Worm (Caenorhabditis elegans): ENCODE measurements around the gene nspg-7.1.

nspg-7.1 gene

DNA sequence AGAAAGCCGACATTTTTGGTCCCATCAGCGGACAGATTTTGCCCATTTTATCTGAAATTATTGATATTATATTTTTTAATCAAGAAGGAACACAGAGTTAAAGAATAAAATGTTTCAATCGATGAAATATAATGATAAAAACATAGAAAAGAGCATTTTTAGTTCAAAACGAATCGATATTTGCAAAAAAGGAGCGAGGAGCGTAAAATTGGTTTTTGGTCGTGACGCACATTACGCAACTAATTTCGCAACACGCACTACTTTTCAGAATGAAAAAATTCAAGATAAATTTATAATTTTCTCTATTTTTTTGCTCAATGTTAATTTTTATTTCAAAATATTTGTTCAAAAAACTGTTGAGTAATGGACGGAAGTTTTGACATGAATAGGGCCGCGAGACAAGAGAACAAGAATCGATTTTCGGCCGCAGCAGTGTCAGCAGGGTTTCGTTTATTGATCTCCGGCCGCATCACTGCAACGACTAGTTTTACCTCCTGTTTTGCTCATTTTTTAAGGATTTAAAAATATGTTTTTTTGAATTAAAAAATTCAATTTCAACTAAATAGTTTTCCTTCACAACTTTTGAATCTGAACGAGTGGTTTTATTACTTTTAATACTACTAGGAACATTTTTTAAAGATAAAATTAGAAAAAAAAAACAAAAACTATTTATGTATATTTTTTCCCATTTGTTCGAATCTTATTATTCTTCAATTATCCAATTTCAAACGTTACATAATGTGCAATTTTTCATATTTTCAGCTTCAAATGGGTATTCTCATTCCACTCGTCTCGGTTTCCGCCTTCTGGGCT is 9.4 kb downstream of the nspg-7.1 start, which contains the start of the genes F49C12.12 and vha-17 (continued):
- TF ChIP-seq elt-1 (tag; optimal IDR thresholded peaks at IDR 0.05) (no peak), ama-1 (optimal IDR thresholded peaks at IDR 0.05) (no peak), elt-2 (tag; optimal IDR thresholded peaks at IDR 0.05) (peak; percentile 43), nhr-23 (tag; optimal IDR thresholded peaks at IDR 0.05) (peak; percentile 9), snpc-4 (tag; optimal IDR thresholded peaks at IDR 0.05) (peak; percentile 29), ceh-9 (tag; optimal IDR thresholded peaks at IDR 0.05) (no peak), daf-12 (tag; optimal IDR thresholded peaks at IDR 0.05) (no peak), nhr-237 (tag; optimal IDR thresholded peaks at IDR 0.05) (no peak), fos-1 (tag; optimal IDR thresholded peaks at IDR 0.05) (no peak), nhr-12 (tag; optimal IDR thresholded peaks at IDR 0.05) (no peak), tbx-2 (tag; optimal IDR thresholded peaks at IDR 0.05) (no peak), elt-3 (tag; optimal IDR thresholded peaks at IDR 0.05) (no peak), jun-1 (tag; optimal IDR thresholded peaks at IDR 0.05) (peak; percentile 1), mml-1 (tag; optimal IDR thresholded peaks at IDR 0.05) (no peak), mdl-1 (tag; optimal IDR thresholded peaks at IDR 0.05) (no peak), unc-39 (tag; optimal IDR thresholded peaks at IDR 0.05) (no peak), nhr-43 (tag; optimal IDR thresholded peaks at IDR 0.05; ENCODE audit: poor library complexity, severe bottlenecking) (no peak), nhr-28 (tag; optimal IDR thresholded peaks at IDR 0.05) (no peak), ztf-11 (tag; optimal IDR thresholded peaks at IDR 0.05) (no peak), nfya-1 (tag; optimal IDR thresholded peaks at IDR 0.05; ENCODE audit: insufficient read depth) (peak; percentile 54), zag-1 (tag; optimal IDR thresholded peaks at IDR 0.05) (no peak)

DNA sequence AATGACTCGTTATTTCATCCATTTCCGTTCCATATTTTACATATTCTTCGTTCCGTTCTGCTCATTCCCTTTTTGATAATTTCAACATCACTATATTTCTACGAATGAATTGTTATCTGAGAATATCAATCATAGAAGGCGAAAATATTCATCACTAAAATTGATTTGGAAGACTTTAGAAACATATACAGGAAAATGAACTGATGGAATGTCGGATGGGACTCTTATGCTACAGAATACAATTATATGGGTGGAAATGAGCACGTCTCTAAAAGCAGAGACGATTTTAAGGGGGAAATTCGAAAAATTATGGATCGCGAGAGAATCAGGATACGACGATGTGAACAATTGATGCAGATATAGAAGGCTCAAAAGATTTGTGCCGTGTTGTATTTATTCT is 10.6 kb downstream of the nspg-7.1 start:
- no peak for TF ChIP-seq nhr-76 (tag; optimal IDR thresholded peaks at IDR 0.05)

DNA sequence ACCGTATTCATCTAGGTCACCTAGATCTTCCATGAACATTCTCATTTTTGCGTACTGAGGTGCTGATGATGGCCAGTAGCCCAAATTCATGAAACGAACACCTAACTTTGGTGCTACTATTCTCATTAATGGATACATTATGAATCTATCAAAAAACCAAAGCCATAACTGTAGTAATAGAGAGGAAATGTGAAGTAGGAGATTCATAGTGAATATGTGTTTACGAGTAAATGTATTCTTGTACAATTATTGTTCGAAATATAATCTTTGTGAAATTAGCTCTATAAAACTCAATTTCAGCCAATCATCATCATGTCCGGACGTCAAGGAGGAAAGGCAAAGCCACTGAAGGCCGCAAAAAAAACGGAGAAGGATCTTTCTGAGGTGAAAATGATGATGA is 11.6 kb downstream of the nspg-7.1 start, which contains the start of the genes F49C12.11 and nemt-1:
Gene F49C12.11 (plus strand): TSS at position 301 of the 400 bp plus-strand sequence.
Gene nemt-1 (minus strand): TSS at position 360 of the 400 bp plus-strand sequence.
- TF ChIP-seq daf-12 (tag; optimal IDR thresholded peaks at IDR 0.05) (no peak), nhr-28 (tag; optimal IDR thresholded peaks at IDR 0.05) (no peak), nhr-12 (tag; optimal IDR thresholded peaks at IDR 0.05) (no peak), unc-39 (tag; optimal IDR thresholded peaks at IDR 0.05) (no peak), egl-5 (tag; optimal IDR thresholded peaks at IDR 0.05) (no peak), lin-15B (tag; optimal IDR thresholded peaks at IDR 0.05) (no peak), nhr-23 (tag; optimal IDR thresholded peaks at IDR 0.05) (no peak), skn-1 (tag; optimal IDR thresholded peaks at IDR 0.05) (no peak), mml-1 (tag; optimal IDR thresholded peaks at IDR 0.05) (no peak), ceh-9 (tag; optimal IDR thresholded peaks at IDR 0.05) (no peak), unc-62 (GFP tag; optimal IDR thresholded peaks at IDR 0.05) (no peak), egl-27 (tag; optimal IDR thresholded peaks at IDR 0.05) (no peak), R02D3.7 (tag; optimal IDR thresholded peaks at IDR 0.05) (no peak), aly-2 (tag; optimal IDR thresholded peaks at IDR 0.05) (no peak)

DNA sequence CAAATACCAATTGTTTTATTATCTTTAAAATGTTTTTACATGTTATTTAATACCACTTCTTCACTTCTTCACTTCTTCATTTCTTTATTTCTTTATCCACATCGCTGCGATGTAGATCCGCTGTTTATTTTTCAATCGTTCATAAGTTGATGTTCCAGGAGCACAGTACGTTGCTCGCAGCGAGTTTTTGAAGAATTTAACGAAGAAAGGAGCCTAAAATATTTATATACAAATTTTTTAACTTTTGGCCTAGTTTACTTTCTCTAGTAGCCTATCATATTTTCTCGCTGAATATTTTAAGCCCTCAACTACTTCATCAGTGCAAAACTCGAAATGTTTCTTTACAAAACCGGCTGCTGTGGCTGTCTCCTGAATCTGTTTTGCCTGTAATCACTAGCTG is 12.5 kb downstream of the nspg-7.1 start:
- TF ChIP-seq pha-4 (tag; optimal IDR thresholded peaks at IDR 0.05) (no peak), unc-39 (tag; optimal IDR thresholded peaks at IDR 0.05) (no peak), snpc-4 (tag; optimal IDR thresholded peaks at IDR 0.05) (no peak), aly-2 (tag; optimal IDR thresholded peaks at IDR 0.05) (no peak), ceh-82 (tag; optimal IDR thresholded peaks at IDR 0.05) (no peak), fkh-2 (tag; optimal IDR thresholded peaks at IDR 0.05) (no peak), ceh-16 (tag; optimal IDR thresholded peaks at IDR 0.05) (no peak), lin-15B (tag; optimal IDR thresholded peaks at IDR 0.05) (no peak), hmg-11 (tag; optimal IDR thresholded peaks at IDR 0.05) (no peak), tbx-2 (tag; optimal IDR thresholded peaks at IDR 0.05) (no peak), elt-1 (tag; optimal IDR thresholded peaks at IDR 0.05) (no peak)

Data from whole organism, L3 larva.